Worm (Caenorhabditis elegans): ENCODE results near the gene F54F12.2.

ce11 chrIII:13011927-13012326, 27.9 kb upstream of the F54F12.2 start:
- TF ChIP-seq skn-1 (tag; optimal IDR thresholded peaks at IDR 0.05) (no peak), fos-1 (tag; optimal IDR thresholded peaks at IDR 0.05) (no peak), nhr-25 (tag; optimal IDR thresholded peaks at IDR 0.05) (no peak)

Measured in whole organism, L3 larva.